Worm (Caenorhabditis elegans) whole organism, young adult: ENCODE measurements around the gene srw-73.

Source experiments
- B0019.2 ChIP-seq: fragments of 200-800 bp; sonication (Bioruptor generic); conservative IDR thresholded peaks from 2 replicates; pipeline ENCODE4 v1.3.6; 2022; ENCODE audit warnings: missing genetic modification reagents, missing genetic modification characterization, missing compliant biosample characterization
- B0261.1 ChIP-seq: sonication (generic microtip); optimal IDR thresholded peaks from 2 replicates; lab custom pipeline; 2016; ENCODE audit warnings: mild to moderate bottlenecking, missing genetic modification characterization, moderate library complexity, missing compliant biosample characterization
- C06A6.2 ChIP-seq: fragments of 200-800 bp; sonication (Bioruptor generic); conservative IDR thresholded peaks from 2 replicates; pipeline ENCODE4 v1.3.6; 2022; ENCODE audit warnings: missing genetic modification characterization, missing compliant biosample characterization
- F49E8.2 ChIP-seq: sonication (generic microtip); optimal IDR thresholded peaks from 3 replicates; lab custom pipeline; 2017; ENCODE audit warnings: missing genetic modification characterization, mild to moderate bottlenecking, missing compliant biosample characterization, antibody characterized with exemption, moderate library complexity; ENCODE audit not compliant: insufficient read depth
- T07F8.4 ChIP-seq: sonication (generic microtip); optimal IDR thresholded peaks from 2 replicates; lab custom pipeline; 2016; ENCODE audit warnings: mild to moderate bottlenecking, missing genetic modification characterization, moderate library complexity, missing compliant biosample characterization
- Y53G8AR.9 ChIP-seq: fragments of 200-800 bp; sonication (Bioruptor generic); conservative IDR thresholded peaks from 2 replicates; pipeline ENCODE4 v1.3.6; 2022; ENCODE audit warnings: missing genetic modification reagents, missing genetic modification characterization, missing compliant biosample characterization
- Y67H2A.10 ChIP-seq: fragments of 200-800 bp; sonication (Bioruptor generic); conservative IDR thresholded peaks from 2 replicates; pipeline ENCODE4 v1.3.6; 2022; ENCODE audit warnings: missing genetic modification reagents, missing genetic modification characterization, missing compliant biosample characterization
- Y95B8A.8 ChIP-seq: fragments of 200-800 bp; sonication (Bioruptor generic); IDR thresholded peaks from 2 replicates; pipeline ENCODE4 v1.3.6; 2022; ENCODE audit warnings: missing genetic modification reagents, missing genetic modification characterization, missing compliant biosample characterization
- ama-1 ChIP-seq, 3 experiments: fragments of 150-350 bp in 1 of 3; sonication (generic microtip) in 2 of 3; optimal IDR thresholded peaks; 2 replicates each; lab custom pipeline; 2014 to 2018; ENCODE audit warnings: missing biosample characterization in 2 of 3, missing genetic modification characterization in 2 of 3, missing genetic modification reagents in 2 of 3
- cebp-1 ChIP-seq, 2 experiments: fragments of 200-800 bp in 1 of 2; sonication (Bioruptor generic) in 1 of 2; sonication (generic microtip) in 1 of 2; IDR thresholded peaks in 1 of 2; optimal IDR thresholded peaks in 1 of 2; 2 replicates each; pipeline versions ENCODE4 v1.3.6 to Lab custom; 2017 to 2022; ENCODE audit warnings: missing compliant biosample characterization in 2 of 2, missing genetic modification characterization in 2 of 2, mild to moderate bottlenecking in 1 of 2, missing genetic modification reagents in 1 of 2, moderate library complexity in 1 of 2
- cebp-2 ChIP-seq: fragments of 200-800 bp; sonication (Bioruptor generic); IDR thresholded peaks from 2 replicates; pipeline ENCODE4 v1.3.6; 2022; ENCODE audit warnings: missing genetic modification characterization, missing compliant biosample characterization
- ceh-40 ChIP-seq: fragments of 200-800 bp; sonication (Bioruptor generic); IDR thresholded peaks from 2 replicates; pipeline ENCODE4 v1.3.6; 2022; ENCODE audit warnings: missing genetic modification characterization, missing compliant biosample characterization
- ceh-58 ChIP-seq: fragments of 200-800 bp; sonication (Bioruptor generic); IDR thresholded peaks from 2 replicates; pipeline ENCODE4 v1.3.6; 2022; ENCODE audit warnings: missing genetic modification characterization, missing compliant biosample characterization
- ceh-91 ChIP-seq: fragments of 200-800 bp; sonication (Bioruptor generic); IDR thresholded peaks from 2 replicates; pipeline ENCODE4 v1.3.6; 2022; ENCODE audit warnings: missing genetic modification reagents, missing genetic modification characterization, missing compliant biosample characterization
- dox-1 ChIP-seq: fragments of 200-800 bp; sonication (Bioruptor generic); IDR thresholded peaks from 2 replicates; pipeline ENCODE4 v1.3.6; 2022; ENCODE audit warnings: missing genetic modification reagents, missing genetic modification characterization, missing compliant biosample characterization
- dpl-1 ChIP-seq: fragments of 150-350 bp; optimal IDR thresholded peaks from 2 replicates; lab custom pipeline; 2014; ENCODE audit warnings: missing biosample characterization, missing genetic modification reagents, missing genetic modification characterization
- fkh-3 ChIP-seq: sonication (generic microtip); optimal IDR thresholded peaks from 2 replicates; lab custom pipeline; 2016; ENCODE audit warnings: mild to moderate bottlenecking, missing genetic modification characterization, missing compliant biosample characterization
- gei-17 ChIP-seq: fragments of 200-800 bp; sonication (Bioruptor generic); optimal IDR thresholded peaks from 2 replicates; lab custom pipeline; 2018; ENCODE audit warnings: mild to moderate bottlenecking, missing genetic modification characterization, missing compliant biosample characterization
- hlh-26 ChIP-seq: fragments of 200-800 bp; sonication (Bioruptor generic); conservative IDR thresholded peaks from 2 replicates; pipeline ENCODE4 v1.3.6; 2022; ENCODE audit warnings: missing genetic modification reagents, missing genetic modification characterization, missing compliant biosample characterization
- hmg-1.2 ChIP-seq: fragments of 200-800 bp; sonication (Bioruptor generic); IDR thresholded peaks from 2 replicates; pipeline ENCODE4 v1.3.6; 2022; ENCODE audit warnings: missing genetic modification reagents, missing genetic modification characterization, missing compliant biosample characterization
- hrde-1 ChIP-seq: sonication (generic microtip); optimal IDR thresholded peaks from 2 replicates; lab custom pipeline; 2016; ENCODE audit warnings: missing genetic modification characterization, mild to moderate bottlenecking, missing compliant biosample characterization, moderate library complexity, missing genotype, missing genetic modification reagents, borderline replicate concordance
- hsf-1 ChIP-seq: fragments of 200-800 bp; sonication (Bioruptor generic); IDR thresholded peaks from 2 replicates; pipeline ENCODE4 v1.3.6; 2022; ENCODE audit warnings: missing genetic modification reagents, missing genetic modification characterization, missing compliant biosample characterization
- let-526 ChIP-seq: fragments of 200-800 bp; sonication (Bioruptor generic); IDR thresholded peaks from 2 replicates; pipeline ENCODE4 v1.3.6; 2022; ENCODE audit warnings: missing genetic modification reagents, missing genetic modification characterization, missing compliant biosample characterization
- lsl-1 ChIP-seq: fragments of 200-800 bp; sonication (Bioruptor generic); optimal IDR thresholded peaks from 2 replicates; lab custom pipeline; 2018; ENCODE audit warnings: mild to moderate bottlenecking, missing genetic modification characterization, moderate library complexity, missing compliant biosample characterization
- madf-6 ChIP-seq: fragments of 200-800 bp; sonication (Bioruptor generic); IDR thresholded peaks from 2 replicates; pipeline ENCODE4 v1.3.6; 2022; ENCODE audit warnings: missing genetic modification reagents, missing genetic modification characterization, missing compliant biosample characterization
- mcd-1 ChIP-seq: fragments of 200-800 bp; sonication (Bioruptor generic); IDR thresholded peaks from 2 replicates; pipeline ENCODE4 v1.3.6; 2022; ENCODE audit warnings: missing genetic modification reagents, missing genetic modification characterization, missing compliant biosample characterization
- mes-4 ChIP-seq: sonication (generic microtip); optimal IDR thresholded peaks from 2 replicates; lab custom pipeline; 2016; ENCODE audit warnings: missing genotype, missing genetic modification characterization, missing compliant biosample characterization
- mxl-1 ChIP-seq: sonication (generic microtip); optimal IDR thresholded peaks from 2 replicates; lab custom pipeline; 2016; ENCODE audit warnings: missing genetic modification characterization, missing compliant biosample characterization
- nhr-80 ChIP-seq: sonication (generic microtip); optimal IDR thresholded peaks from 2 replicates; lab custom pipeline; 2016; ENCODE audit warnings: missing genetic modification characterization, missing compliant biosample characterization
- pbrm-1 ChIP-seq: fragments of 200-800 bp; sonication (Bioruptor generic); IDR thresholded peaks from 2 replicates; pipeline ENCODE4 v1.3.6; 2022; ENCODE audit warnings: missing genetic modification reagents, missing genetic modification characterization, missing compliant biosample characterization
- rcor-1 ChIP-seq: fragments of 200-800 bp; sonication (Bioruptor generic); IDR thresholded peaks from 2 replicates; pipeline ENCODE4 v1.3.6; 2022; ENCODE audit warnings: missing genetic modification reagents, missing genetic modification characterization, missing compliant biosample characterization
- sdz-38 ChIP-seq: sonication (generic microtip); optimal IDR thresholded peaks from 2 replicates; lab custom pipeline; 2016; ENCODE audit warnings: missing genotype, missing genetic modification characterization, missing compliant biosample characterization
- snpc-4 ChIP-seq, 5 experiments: fragments of 150-350 bp in 1 of 5; sonication (generic microtip) in 4 of 5; optimal IDR thresholded peaks; 2 replicates each; lab custom pipeline; 2014 to 2018; ENCODE audit warnings: missing genetic modification characterization in 5 of 5, missing biosample characterization in 3 of 5, antibody characterized with exemption in 2 of 5, mild to moderate bottlenecking in 2 of 5, missing compliant biosample characterization in 2 of 5, missing genotype in 2 of 5, moderate library complexity in 2 of 5, missing genetic modification reagents in 1 of 5
- zfh-2 ChIP-seq: fragments of 200-800 bp; sonication (Bioruptor generic); conservative IDR thresholded peaks from 2 replicates; pipeline ENCODE4 v1.3.6; 2022; ENCODE audit warnings: missing genetic modification reagents, missing genetic modification characterization, missing compliant biosample characterization
- ztf-28 ChIP-seq: fragments of 200-800 bp; sonication (Bioruptor generic); IDR thresholded peaks from 2 replicates; pipeline ENCODE4 v1.3.6; 2022; ENCODE audit warnings: missing genetic modification reagents, missing genetic modification characterization, missing compliant biosample characterization

Gene srw-73

ce11 chrV:16605463-16605862, 17.1 kb upstream of the srw-73 start:
- TF ChIP-seq dox-1 (GFP tag; lab: Robert Waterston, UW) (0 out of 2 replicates have a peak, but pooled peaks have one; percentile 33), B0261.1 (tag; lab: Kevin White, UChicago) (no peak), ceh-40 (GFP tag; lab: Robert Waterston, UW) (no peak), hrde-1 (tag; lab: Kevin White, UChicago) (no peak), F49E8.2 (tag; lab: Kevin White, UChicago) (no peak), nhr-80 (tag; lab: Kevin White, UChicago) (peak; percentile 77), snpc-4 (GFP tag; optimal IDR thresholded peaks at IDR 0.05; lab: Kevin White, UChicago) (no peak), snpc-4 (tag; optimal IDR thresholded peaks at IDR 0.05; lab: Kevin White, UChicago) (no peak), cebp-2 (GFP tag; lab: Robert Waterston, UW) (no peak), B0019.2 (GFP tag; lab: Robert Waterston, UW) (no peak)

ce11 chrV:16604301-16604700, 16.0 kb upstream of the srw-73 start:
- TF ChIP-seq nhr-80 (tag; lab: Kevin White, UChicago): peak; percentile 23
- TF ChIP-seq Y95B8A.8 (GFP tag; lab: Robert Waterston, UW): no peak

ce11 chrV:16603102-16603501, 14.8 kb upstream of the srw-73 start, which contains the start of gene T03E6.8:
Gene T03E6.8 (minus strand): TSS chrV:16603202.
- TF ChIP-seq lsl-1 (GFP tag; lab: Kevin White, UChicago) (no peak), mxl-1 (no peak), ztf-28 (GFP tag; lab: Robert Waterston, UW) (no peak), gei-17 (GFP tag; lab: Kevin White, UChicago) (no peak), mcd-1 (GFP tag; lab: Robert Waterston, UW) (no peak), sdz-38 (no peak), Y67H2A.10 (GFP tag; lab: Robert Waterston, UW) (no peak), hmg-1.2 (GFP tag; lab: Robert Waterston, UW) (no peak), cebp-2 (GFP tag; lab: Robert Waterston, UW) (no peak), ceh-58 (no peak)
- TF ChIP-seq, all 124 proteins: peak for 0

ce11 chrV:16600623-16601022, 12.3 kb upstream of the srw-73 start, which contains the start of gene T03E6.9:
Gene T03E6.9 (minus strand): TSS chrV:16600723.
- TF ChIP-seq fkh-3 (tag; lab: Kevin White, UChicago) (no peak), rcor-1 (GFP tag; lab: Robert Waterston, UW) (no peak), mes-4 (tag; lab: Kevin White, UChicago) (no peak), hlh-26 (GFP tag; lab: Robert Waterston, UW) (no peak), dpl-1 (no peak), zfh-2 (GFP tag; lab: Robert Waterston, UW) (no peak)

ce11 chrV:16599835-16600234, 11.5 kb upstream of the srw-73 start:
- TF ChIP-seq cebp-1 (GFP tag; IDR thresholded peaks at IDR 0.05; lab: Robert Waterston, UW) (0 out of 2 replicates have a peak, but pooled peaks have one; percentile 14), cebp-1 (tag; optimal IDR thresholded peaks at IDR 0.05; lab: Kevin White, UChicago) (no peak), Y95B8A.8 (GFP tag; lab: Robert Waterston, UW) (no peak)

ce11 chrV:16598437-16598836, 10.1 kb upstream of the srw-73 start:
- TF ChIP-seq ceh-58 (no peak), C06A6.2 (peak; percentile 64; the same call in 1 of the 2 replicates), pbrm-1 (GFP tag; lab: Robert Waterston, UW) (peak; percentile 28; the same call in 1 of the 2 replicates), hmg-1.2 (GFP tag; lab: Robert Waterston, UW) (no peak), ceh-91 (GFP tag; lab: Robert Waterston, UW) (no peak), let-526 (GFP tag; lab: Robert Waterston, UW) (0 out of 2 replicates have a peak, but pooled peaks have one; percentile 61), ama-1 (optimal IDR thresholded peaks at IDR 0.05; lab: Kevin White, UChicago) (no peak), ama-1 (GFP tag; optimal IDR thresholded peaks at IDR 0.05; lab: Kevin White, UChicago) (no peak), T07F8.4 (tag; lab: Kevin White, UChicago) (no peak), mcd-1 (GFP tag; lab: Robert Waterston, UW) (0 out of 2 replicates have a peak, but pooled peaks have one; percentile 12), dox-1 (GFP tag; lab: Robert Waterston, UW) (0 out of 2 replicates have a peak, but pooled peaks have one; percentile 25), cebp-1 (GFP tag; IDR thresholded peaks at IDR 0.05; lab: Robert Waterston, UW) (no peak), cebp-1 (tag; optimal IDR thresholded peaks at IDR 0.05; lab: Kevin White, UChicago) (no peak), Y53G8AR.9 (GFP tag; lab: Robert Waterston, UW) (0 out of 2 replicates have a peak, but pooled peaks have one; percentile 13), hsf-1 (GFP tag; lab: Robert Waterston, UW) (peak; percentile 85), mes-4 (tag; lab: Kevin White, UChicago) (no peak), madf-6 (0 out of 2 replicates have a peak, but pooled peaks have one; percentile 8)
